Worm (Caenorhabditis elegans) whole organism, early embryonic: ENCODE data around the gene piki-1.

ENCODE experiments used
- B0310.2 ChIP-seq: sonication (generic microtip); optimal IDR thresholded peaks from 2 replicates; lab custom pipeline; 2016; ENCODE audit warnings: mild to moderate bottlenecking, missing genetic modification characterization, missing compliant biosample characterization
- ama-1 ChIP-seq: fragments of 150-350 bp; optimal IDR thresholded peaks from 2 replicates; lab custom pipeline; 2014
- ceh-13 ChIP-seq: fragments of 200-800 bp; sonication (Bioruptor generic); optimal IDR thresholded peaks from 2 replicates; lab custom pipeline; 2018; ENCODE audit warnings: mild to moderate bottlenecking, missing genetic modification characterization, missing compliant biosample characterization
- ceh-36 ChIP-seq: sonication (generic microtip); optimal IDR thresholded peaks from 2 replicates; lab custom pipeline; 2016; ENCODE audit warnings: missing genetic modification characterization, inconsistent platforms, missing compliant biosample characterization
- ets-7 ChIP-seq: sonication (generic microtip); optimal IDR thresholded peaks from 2 replicates; lab custom pipeline; 2016; ENCODE audit warnings: missing genotype, missing genetic modification characterization, missing compliant biosample characterization
- flt-1 ChIP-seq: fragments of 200-800 bp; sonication (Bioruptor generic); IDR thresholded peaks from 2 replicates; pipeline ENCODE4 v1.3.6; 2022; ENCODE audit warnings: missing genetic modification characterization, missing compliant biosample characterization
- hmg-4 ChIP-seq: fragments of 200-800 bp; sonication (Bioruptor generic); optimal IDR thresholded peaks from 2 replicates; lab custom pipeline; 2018; ENCODE audit warnings: mild to moderate bottlenecking, missing genetic modification characterization, missing compliant biosample characterization
- hnd-1 ChIP-seq: sonication (generic microtip); optimal IDR thresholded peaks from 2 replicates; lab custom pipeline; 2016; ENCODE audit warnings: missing genetic modification characterization, missing compliant biosample characterization
- pes-1 ChIP-seq: fragments of 200-800 bp; sonication (Bioruptor generic); IDR thresholded peaks from 2 replicates; pipeline ENCODE4 v1.3.6; 2022; ENCODE audit warnings: missing genetic modification reagents, missing genetic modification characterization, missing compliant biosample characterization
- sea-1 ChIP-seq: fragments of 200-800 bp; sonication (Bioruptor generic); conservative IDR thresholded peaks from 2 replicates; pipeline ENCODE4 v1.3.6; 2022; ENCODE audit warnings: missing genetic modification characterization, missing compliant biosample characterization
- tbx-11 ChIP-seq: fragments of 200-800 bp; sonication (Bioruptor generic); IDR thresholded peaks from 2 replicates; pipeline ENCODE4 v1.3.6; 2022; ENCODE audit warnings: missing genetic modification characterization, missing compliant biosample characterization
- tbx-37 ChIP-seq: fragments of 200-800 bp; sonication (Bioruptor generic); conservative IDR thresholded peaks from 2 replicates; pipeline ENCODE4 v1.3.6; 2022; ENCODE audit warnings: missing genetic modification reagents, missing genetic modification characterization, missing compliant biosample characterization
- tra-4 ChIP-seq: sonication (generic microtip); optimal IDR thresholded peaks from 2 replicates; lab custom pipeline; 2017; ENCODE audit warnings: missing genetic modification characterization, missing compliant biosample characterization

DNA sequence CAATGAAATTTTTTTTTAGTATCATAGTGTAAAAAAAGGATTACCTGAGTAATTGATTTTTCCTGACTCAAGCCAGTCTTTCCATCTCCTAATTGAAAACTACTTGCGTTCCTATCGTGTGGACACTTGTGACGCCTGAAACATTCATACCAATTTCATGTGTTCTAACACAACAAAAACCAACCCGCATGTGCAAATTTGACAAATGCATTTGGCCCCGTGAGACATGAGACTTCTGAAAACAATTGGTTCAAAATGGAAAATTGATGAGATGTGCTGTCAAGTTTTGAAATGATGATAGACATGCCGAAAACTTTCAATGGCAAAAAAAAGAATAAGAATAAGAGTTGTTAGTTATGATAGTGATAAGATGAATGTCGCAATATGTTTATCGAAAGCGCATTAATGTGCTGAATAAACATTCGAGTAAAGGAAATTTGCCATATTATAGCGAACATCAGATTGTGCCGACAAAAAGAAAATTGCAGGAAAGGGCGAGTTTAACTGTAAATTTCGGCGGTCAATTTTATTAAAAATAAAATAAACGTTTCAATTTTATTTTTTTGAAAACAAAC, 15.7 kb downstream of the piki-1 start, which contains the start of gene H03A11.2:
- TF ChIP-seq ceh-36 (no peak), sea-1 (GFP tag; lab: Robert Waterston, UW) (no peak), hnd-1 (tag; lab: Kevin White, UChicago) (no peak), ama-1 (lab: Kevin White, UChicago) (no peak), B0310.2 (tag; lab: Kevin White, UChicago) (no peak), ets-7 (tag; lab: Kevin White, UChicago) (no peak), ceh-13 (GFP tag; lab: Kevin White, UChicago) (no peak), hmg-4 (GFP tag; lab: Kevin White, UChicago) (no peak), pes-1 (GFP tag; lab: Robert Waterston, UW) (no peak), tbx-11 (no peak), flt-1 (GFP tag; lab: Robert Waterston, UW) (no peak), tra-4 (tag; lab: Kevin White, UChicago) (no peak), tbx-37 (GFP tag; lab: Robert Waterston, UW) (no peak)
